Worm (Caenorhabditis elegans): ENCODE data around the gene pes-10.
A peak's percentile ranks its signal among the peaks of the same experiment; 100 is the strongest.

Gene pes-10

DNA sequence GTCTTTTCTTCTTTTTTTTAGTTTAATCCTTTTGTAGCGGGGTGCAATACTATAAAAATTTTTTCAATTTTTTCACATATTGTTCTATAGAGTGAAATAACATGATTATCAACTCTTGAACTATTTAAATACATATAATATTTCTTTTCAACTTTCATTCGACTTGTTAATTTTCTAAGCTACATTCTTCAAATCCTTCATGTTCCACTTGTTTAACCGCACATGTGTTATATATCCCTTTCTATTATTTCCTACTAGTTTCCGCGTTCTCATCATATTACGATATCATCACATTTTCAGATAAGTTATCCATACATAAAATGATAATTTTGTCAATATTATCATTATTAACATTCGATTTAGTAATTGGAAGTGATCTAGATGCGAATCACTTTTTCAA lies 8.3 kb upstream of the pes-10 start, which contains the start of gene Y46G5A.29:
TSS of gene Y46G5A.29 (plus strand) at position 301 of the 400 bp plus-strand sequence.
- TF ChIP-seq mxl-3 (GFP tag; optimal IDR thresholded peaks at IDR 0.05) (no peak), saeg-2 (GFP tag; IDR thresholded peaks at IDR 0.05) (no peak), hlh-11 (tag; optimal IDR thresholded peaks at IDR 0.05) (no peak), daf-12 (tag; optimal IDR thresholded peaks at IDR 0.05) (no peak)

DNA sequence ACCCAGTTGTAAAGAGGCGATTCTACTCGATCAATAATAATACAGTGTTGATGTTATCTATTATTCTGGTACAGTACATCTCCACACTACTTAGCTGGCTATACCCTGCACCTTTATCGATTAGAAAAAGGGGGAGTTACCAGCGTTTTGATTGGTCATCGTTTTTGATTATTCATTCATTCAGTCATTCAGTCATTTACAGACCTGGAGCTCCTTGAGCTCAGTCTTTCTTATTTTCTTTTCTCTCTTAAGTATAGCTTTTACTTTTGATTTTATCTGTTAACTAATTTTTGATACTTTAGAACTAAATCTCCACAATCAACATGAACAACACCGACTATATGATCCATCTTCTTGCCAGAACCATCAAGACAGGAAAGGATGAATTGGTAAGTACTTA lies 2.5 kb upstream of the pes-10 start, which contains the start of gene Y46G5A.28:
TSS of gene Y46G5A.28 (plus strand) at position 301 of the 400 bp plus-strand sequence.
- TF ChIP-seq aha-1 (tag) = peak; percentile 46
- no peak for TF ChIP-seq pha-4 (GFP tag; IDR thresholded peaks at IDR 0.05)
- no peak for TF ChIP-seq pha-4 (tag; optimal IDR thresholded peaks at IDR 0.05)
- no peak for TF ChIP-seq arid-1 (GFP tag; conservative IDR thresholded peaks at IDR 0.05)
- no peak for TF ChIP-seq zip-2 (tag; optimal IDR thresholded peaks at IDR 0.05)
- no peak for TF ChIP-seq fkh-10 (GFP tag; optimal IDR thresholded peaks at IDR 0.05)
- no peak for TF ChIP-seq nhr-25 (tag; optimal IDR thresholded peaks at IDR 0.05; ENCODE audit: borderline replicate concordance, insufficient read depth)
- TF ChIP-seq spr-3 (GFP tag; optimal IDR thresholded peaks at IDR 0.05) = no peak
- no peak for TF ChIP-seq vab-7 (GFP tag; IDR thresholded peaks at IDR 0.05)

DNA sequence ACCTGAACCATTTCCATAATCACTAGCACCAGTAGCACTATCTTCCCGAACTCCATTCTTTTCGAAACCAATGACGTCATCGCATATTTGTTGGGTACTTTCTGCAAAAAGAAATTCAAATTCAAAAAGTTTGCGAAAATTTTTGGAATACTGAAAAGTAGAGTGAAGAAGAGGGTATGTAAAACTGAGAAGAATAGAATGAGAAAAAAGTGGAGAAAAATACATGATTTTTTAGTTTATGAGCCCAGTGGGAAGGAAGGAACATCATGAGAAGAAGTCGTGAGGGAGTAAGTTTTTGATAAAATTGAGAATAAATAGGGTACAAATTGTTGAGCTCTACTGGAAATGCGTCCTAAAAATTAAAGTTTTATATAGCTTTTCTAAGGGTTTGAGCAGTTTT lies 7.6 kb downstream of the pes-10 start, which contains the start of gene lgc-35:
TSS of gene lgc-35 (minus strand) at position 101 of the 400 bp plus-strand sequence.
- TF ChIP-seq dmd-6 (GFP tag; IDR thresholded peaks at IDR 0.05) (no peak), nhr-102 (tag; optimal IDR thresholded peaks at IDR 0.05) (no peak), lin-13 (GFP tag; optimal IDR thresholded peaks at IDR 0.05) (no peak), vab-7 (GFP tag; IDR thresholded peaks at IDR 0.05) (no peak), fkh-10 (GFP tag; optimal IDR thresholded peaks at IDR 0.05) (no peak), zip-2 (tag; optimal IDR thresholded peaks at IDR 0.05) (no peak), ceh-82 (tag; optimal IDR thresholded peaks at IDR 0.05) (no peak), dmd-8 (GFP tag; IDR thresholded peaks at IDR 0.05) (no peak), nhr-41 (GFP tag; IDR thresholded peaks at IDR 0.05) (no peak), gei-8 (GFP tag; optimal IDR thresholded peaks at IDR 0.05) (no peak), snpc-4 (tag; optimal IDR thresholded peaks at IDR 0.05) (no peak), F44E2.7 (GFP tag; IDR thresholded peaks at IDR 0.05) (no peak), egl-27 (tag; optimal IDR thresholded peaks at IDR 0.05) (no peak), ctbp-1 (GFP tag; IDR thresholded peaks at IDR 0.05) (no peak), tra-1 (GFP tag; IDR thresholded peaks at IDR 0.05) (no peak), ztf-11 (tag; optimal IDR thresholded peaks at IDR 0.05) (no peak), ceh-62 (tag; optimal IDR thresholded peaks at IDR 0.05) (no peak)

DNA sequence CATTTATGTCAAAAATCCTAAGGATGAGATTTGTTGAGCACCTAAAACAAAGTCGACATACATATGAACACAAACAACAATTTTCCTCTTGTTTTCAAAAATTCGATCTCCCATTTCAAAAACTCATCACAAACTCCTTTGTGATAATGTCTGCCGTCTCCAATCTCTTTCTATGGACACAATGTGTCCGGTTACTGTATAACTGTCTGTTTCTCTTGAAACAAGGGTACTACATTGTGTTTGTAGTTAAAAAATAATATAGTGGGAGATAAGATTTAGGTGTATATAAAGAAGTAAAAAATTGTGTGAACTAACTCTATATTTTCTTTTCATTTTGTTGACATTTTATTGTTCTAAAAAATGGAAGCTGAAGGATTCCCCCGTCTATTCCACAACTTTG lies 17.3 kb downstream of the pes-10 start, which contains the start of gene bcmo-1:
TSS of gene bcmo-1 (plus strand) at position 330 of the 400 bp plus-strand sequence.
- TF ChIP-seq Y105C5A.15 (GFP tag; IDR thresholded peaks at IDR 0.05) = no peak
- no peak for TF ChIP-seq spr-3 (GFP tag; optimal IDR thresholded peaks at IDR 0.05)
- TF ChIP-seq nhr-6 (tag; optimal IDR thresholded peaks at IDR 0.05) = no peak
- TF ChIP-seq nhr-28 (tag; optimal IDR thresholded peaks at IDR 0.05) = peak; percentile 97
- TF ChIP-seq ces-1 (GFP tag; optimal IDR thresholded peaks at IDR 0.05) = no peak
- no peak for TF ChIP-seq ZK546.5 (tag; optimal IDR thresholded peaks at IDR 0.05)
- TF ChIP-seq php-3 (GFP tag; IDR thresholded peaks at IDR 0.05) = no peak
- no peak for TF ChIP-seq zip-11 (GFP tag; IDR thresholded peaks at IDR 0.05)
- no peak for TF ChIP-seq hlh-11 (tag; optimal IDR thresholded peaks at IDR 0.05)
- no peak for TF ChIP-seq Y5F2A.4 (GFP tag; optimal IDR thresholded peaks at IDR 0.05)
- TF ChIP-seq nhr-102 (tag; optimal IDR thresholded peaks at IDR 0.05) = no peak
- no peak for TF ChIP-seq aly-2 (tag; optimal IDR thresholded peaks at IDR 0.05)
- peak; percentile 3 for TF ChIP-seq pqm-1 (tag; optimal IDR thresholded peaks at IDR 0.05)
- TF ChIP-seq egl-43 (GFP tag; IDR thresholded peaks at IDR 0.05) = no peak

All from whole organism, L4 larva.